Fruit fly (Drosophila melanogaster) Kc167 (cell line): ENCODE results near the gene clumsy.

Source experiments
- Myc ChIP-seq: fragments of >200 bp; optimal IDR thresholded peaks from 2 replicates; lab custom pipeline; 2017; ENCODE audit warnings: missing external identifiers
- Sin3A ChIP-seq: fragments of >200 bp; optimal IDR thresholded peaks from 2 replicates; lab custom pipeline; 2018; ENCODE audit warnings: missing external identifiers
- h ChIP-seq: fragments of >200 bp; optimal IDR thresholded peaks from 3 replicates; lab custom pipeline; 2018; ENCODE audit warnings: missing external identifiers
- insv ChIP-seq: fragments of >200 bp; optimal IDR thresholded peaks from 3 replicates; lab custom pipeline; 2018; ENCODE audit warnings: missing external identifiers
- psq ChIP-seq: fragments of >200 bp; optimal IDR thresholded peaks from 2 replicates; lab custom pipeline; 2017; ENCODE audit warnings: missing external identifiers
- ttk ChIP-seq: sonication (Bioruptor generic); optimal IDR thresholded peaks from 2 replicates; lab custom pipeline; 2017; ENCODE audit warnings: missing external identifiers

Gene clumsy

DNA sequence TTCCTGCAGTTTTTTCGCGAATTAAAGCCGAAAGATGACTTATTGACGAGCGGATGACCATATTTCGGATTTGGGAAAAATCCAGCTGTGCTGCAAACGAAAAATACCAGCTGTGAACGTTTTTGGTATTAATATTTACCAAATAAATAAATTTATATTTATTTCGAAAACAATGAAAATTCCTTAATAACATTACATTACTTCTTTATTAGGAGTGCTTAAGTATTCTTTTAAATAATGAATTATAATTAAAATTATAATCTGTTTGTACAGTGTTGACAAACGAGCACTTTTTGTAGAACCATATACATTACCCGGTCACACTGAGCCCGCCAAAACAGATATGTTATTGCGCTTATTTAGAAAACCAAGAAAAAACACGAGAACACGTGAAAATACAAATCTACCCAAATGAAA lies 26.7 kb upstream of the clumsy start, which contains the start of the genes bur and Mcm10:
bur (minus strand) TSS at position 69 of the 417 bp plus-strand sequence.
Mcm10 (plus strand) TSS at position 319 of the 417 bp plus-strand sequence.
- TF ChIP-seq ttk (lab: Kevin White, UChicago), result no peak
- TF ChIP-seq Sin3A (lab: Kevin White, UChicago), result no peak
- TF ChIP-seq h, result no peak
- no peak for TF ChIP-seq psq (lab: Kevin White, UChicago)
- TF ChIP-seq insv (lab: Kevin White, UChicago), result no peak
- no peak for TF ChIP-seq Myc (lab: Kevin White, UChicago)

DNA sequence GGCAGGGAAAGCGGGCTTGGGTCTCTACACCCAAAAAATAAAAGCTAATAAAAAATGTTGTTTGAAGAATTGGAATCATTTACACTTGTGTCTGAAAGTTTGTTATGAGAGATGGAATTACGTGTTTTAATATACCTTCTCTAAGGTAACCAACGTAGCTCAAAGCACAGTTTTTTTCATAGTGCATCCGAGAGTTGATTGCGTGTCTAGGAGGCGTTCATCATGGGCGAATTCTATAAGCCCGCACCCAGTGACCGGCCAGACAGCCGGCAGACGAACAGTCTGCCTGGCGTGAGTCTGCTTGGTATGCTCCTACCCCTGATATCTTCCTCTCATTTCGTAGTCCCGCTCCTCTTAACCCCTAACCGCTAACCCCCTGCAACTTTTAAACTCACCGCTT lies 18.5 kb upstream of the clumsy start:
- TF ChIP-seq Sin3A (lab: Kevin White, UChicago) (no peak), psq (lab: Kevin White, UChicago) (no peak), ttk (lab: Kevin White, UChicago) (no peak), insv (lab: Kevin White, UChicago) (no peak), h (no peak), Myc (lab: Kevin White, UChicago) (no peak)

DNA sequence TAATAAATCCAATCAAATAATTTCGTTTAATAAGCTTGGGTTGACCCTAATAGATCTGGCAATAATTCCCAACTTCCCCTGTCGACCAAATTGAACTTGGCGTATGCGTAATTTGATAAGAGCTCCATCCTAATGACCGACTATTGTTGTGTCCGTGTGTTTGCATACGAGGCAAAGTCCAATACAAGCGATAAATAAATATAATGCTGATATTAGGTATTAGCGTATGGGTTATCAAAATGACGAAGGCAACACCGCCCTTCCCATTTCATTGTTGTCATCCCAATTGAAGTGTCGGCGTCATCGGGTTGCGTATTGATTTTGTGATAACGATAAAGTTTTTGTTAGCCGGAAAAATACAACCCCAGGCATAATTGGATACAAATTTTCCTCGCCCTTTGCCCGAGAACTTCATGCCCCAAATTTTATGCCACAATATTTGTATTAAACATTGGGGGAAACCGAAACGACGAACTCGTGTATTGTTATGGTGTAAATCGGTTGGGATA lies 17.0 kb upstream of the clumsy start:
- TF ChIP-seq Myc (lab: Kevin White, UChicago) (no peak), h (no peak), psq (lab: Kevin White, UChicago) (no peak), ttk (lab: Kevin White, UChicago) (no peak), insv (lab: Kevin White, UChicago) (no peak), Sin3A (lab: Kevin White, UChicago) (no peak)

DNA sequence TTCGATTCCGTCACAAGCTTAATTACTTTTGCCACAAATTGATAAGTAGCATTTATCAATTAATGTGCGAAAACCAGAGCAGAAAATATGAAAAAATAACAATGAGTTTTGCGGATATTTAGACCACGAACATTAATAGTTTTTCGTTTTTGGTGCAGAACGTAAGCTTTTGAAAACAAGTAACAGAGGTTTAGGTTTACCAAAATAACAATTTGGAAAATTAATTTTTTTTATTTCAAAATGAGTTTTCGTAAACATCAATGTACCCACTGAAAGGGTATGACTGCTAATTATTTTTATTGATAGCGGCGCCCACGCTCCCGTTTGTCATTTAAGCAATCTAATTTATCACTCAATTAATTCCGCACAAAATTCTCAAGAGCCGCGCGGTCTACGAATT lies 11.0 kb upstream of the clumsy start:
- TF ChIP-seq h, result no peak
- TF ChIP-seq ttk (lab: Kevin White, UChicago), result no peak
- TF ChIP-seq insv (lab: Kevin White, UChicago), result no peak
- TF ChIP-seq Myc (lab: Kevin White, UChicago), result no peak
- no peak for TF ChIP-seq psq (lab: Kevin White, UChicago)
- no peak for TF ChIP-seq Sin3A (lab: Kevin White, UChicago)

DNA sequence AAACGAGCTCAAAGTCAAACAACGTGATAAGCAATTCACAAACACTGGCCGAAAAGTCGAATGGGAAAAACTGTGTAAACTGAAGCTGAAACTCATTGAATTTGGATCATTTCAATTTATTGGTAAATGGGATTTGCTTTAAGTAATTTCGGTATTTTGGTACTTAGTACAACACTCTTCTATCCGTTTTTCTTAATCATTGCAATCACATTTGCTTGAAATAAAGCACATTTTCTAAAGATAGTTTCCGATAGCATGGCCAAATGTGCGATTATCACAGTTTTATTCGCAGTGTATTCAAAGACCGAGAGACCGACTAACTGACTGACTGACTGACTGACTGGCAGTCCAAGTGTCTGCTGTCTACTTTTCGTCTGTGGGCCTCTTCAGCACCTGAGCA lies 9.8 kb upstream of the clumsy start:
- no peak for TF ChIP-seq Sin3A (lab: Kevin White, UChicago)
- TF ChIP-seq ttk (lab: Kevin White, UChicago), result no peak
- TF ChIP-seq h, result no peak
- no peak for TF ChIP-seq psq (lab: Kevin White, UChicago)
- TF ChIP-seq insv (lab: Kevin White, UChicago), result no peak
- TF ChIP-seq Myc (lab: Kevin White, UChicago), result no peak

DNA sequence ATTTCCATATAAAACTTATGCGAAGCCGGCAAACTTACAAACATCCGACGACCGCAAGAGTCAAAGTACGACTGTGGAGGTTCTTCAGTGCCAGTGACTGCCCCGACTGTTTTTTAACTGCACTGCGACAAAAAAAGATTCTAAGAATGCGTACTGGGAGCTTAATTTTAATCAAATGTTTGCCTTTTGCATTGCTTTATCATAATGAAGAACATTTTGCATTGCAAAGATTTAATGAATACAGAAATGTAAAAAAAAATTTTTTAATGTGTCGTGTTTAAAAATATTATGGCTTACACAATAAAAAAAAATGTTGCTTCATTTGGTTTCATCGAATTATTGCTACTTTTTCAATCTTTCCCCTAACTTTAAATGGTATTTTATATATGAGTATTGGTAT lies 9.1 kb upstream of the clumsy start:
- TF ChIP-seq insv (lab: Kevin White, UChicago), result no peak
- TF ChIP-seq Sin3A (lab: Kevin White, UChicago), result no peak
- no peak for TF ChIP-seq psq (lab: Kevin White, UChicago)
- no peak for TF ChIP-seq h
- no peak for TF ChIP-seq Myc (lab: Kevin White, UChicago)
- TF ChIP-seq ttk (lab: Kevin White, UChicago), result no peak

DNA sequence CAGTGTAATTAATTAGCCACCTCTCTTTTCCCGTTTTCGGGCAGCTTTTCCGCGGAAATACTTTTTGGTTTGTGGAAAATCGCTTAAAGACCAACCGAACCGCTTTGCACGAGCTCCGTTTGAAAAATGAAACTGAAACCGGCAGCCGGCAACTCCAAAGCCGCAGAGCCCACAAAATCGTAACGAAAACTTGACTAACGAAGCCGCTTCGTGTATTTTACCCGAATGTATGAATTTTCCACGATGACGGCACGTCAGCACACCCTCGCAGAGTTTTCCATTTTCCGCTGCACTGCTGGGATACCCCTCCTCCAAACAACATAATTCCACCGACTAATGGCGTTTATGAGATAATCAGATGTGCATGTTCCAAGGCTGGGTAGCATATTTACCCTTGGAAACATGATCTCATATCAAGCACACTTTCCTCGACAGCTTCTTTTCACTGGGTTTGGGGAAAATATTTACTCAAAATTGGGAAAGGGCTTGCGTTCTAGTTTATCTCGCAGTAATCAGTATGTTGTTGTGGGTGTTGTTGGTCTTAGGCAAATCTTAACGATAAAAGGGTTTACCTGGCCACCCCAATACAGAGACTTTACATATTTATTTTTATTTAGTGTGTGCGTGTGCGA lies 7.5 kb upstream of the clumsy start, which contains the start of gene Ret:
Ret (minus strand) TSS at position 130 of the 632 bp plus-strand sequence.
- TF ChIP-seq Myc (lab: Kevin White, UChicago) (no peak), Sin3A (lab: Kevin White, UChicago) (no peak), insv (lab: Kevin White, UChicago) (no peak), h (no peak), psq (lab: Kevin White, UChicago) (no peak)

DNA sequence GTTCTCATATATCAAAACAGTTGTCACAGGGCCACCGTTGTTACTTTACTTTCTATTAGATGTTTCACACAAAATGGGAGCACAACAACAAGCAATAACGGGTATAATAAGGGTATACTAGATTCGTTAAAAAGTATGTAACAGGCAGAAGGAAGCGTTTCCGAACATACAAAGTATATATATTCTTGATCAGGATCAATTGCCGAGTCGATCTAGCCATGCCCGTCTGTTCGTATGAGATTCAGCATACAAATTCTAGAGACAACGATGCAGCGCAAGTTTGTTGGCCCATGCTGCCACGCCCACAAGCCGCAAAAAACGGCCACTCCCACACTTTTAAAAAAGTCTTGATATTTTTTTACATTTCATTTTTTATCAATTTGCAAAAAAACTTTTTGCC lies 6.0 kb upstream of the clumsy start, which contains the start of gene CG31624:
CG31624 (minus strand) TSS at position 101 of the 400 bp plus-strand sequence.
- TF ChIP-seq insv (lab: Kevin White, UChicago) (no peak), h (no peak), Myc (lab: Kevin White, UChicago) (no peak), psq (lab: Kevin White, UChicago) (no peak), Sin3A (lab: Kevin White, UChicago) (no peak), ttk (lab: Kevin White, UChicago) (no peak)

DNA sequence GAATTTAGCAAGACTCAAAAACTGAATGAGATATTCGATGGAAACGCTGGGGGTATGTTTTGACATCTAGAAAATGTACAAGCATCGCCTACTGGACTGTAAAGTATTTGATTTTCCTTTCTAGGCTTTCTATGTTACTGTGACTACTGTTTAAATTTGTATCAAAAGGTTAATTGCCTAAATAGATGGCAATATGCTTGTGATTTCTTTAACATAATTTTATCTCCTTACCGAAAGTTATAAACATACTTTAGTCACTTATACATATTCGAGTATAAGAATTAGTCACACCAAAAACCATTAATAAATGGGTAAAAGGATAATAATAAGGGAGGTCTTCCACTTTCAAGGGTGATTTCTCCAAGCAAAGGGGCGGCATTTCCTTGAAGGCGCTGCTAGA lies 3.6 kb upstream of the clumsy start, which contains the start of gene CG31988:
CG31988 (minus strand) TSS at position 101 of the 400 bp plus-strand sequence.
- TF ChIP-seq Sin3A (lab: Kevin White, UChicago) (no peak), h (no peak), ttk (lab: Kevin White, UChicago) (no peak), insv (lab: Kevin White, UChicago) (no peak), Myc (lab: Kevin White, UChicago) (no peak), psq (lab: Kevin White, UChicago) (no peak)

DNA sequence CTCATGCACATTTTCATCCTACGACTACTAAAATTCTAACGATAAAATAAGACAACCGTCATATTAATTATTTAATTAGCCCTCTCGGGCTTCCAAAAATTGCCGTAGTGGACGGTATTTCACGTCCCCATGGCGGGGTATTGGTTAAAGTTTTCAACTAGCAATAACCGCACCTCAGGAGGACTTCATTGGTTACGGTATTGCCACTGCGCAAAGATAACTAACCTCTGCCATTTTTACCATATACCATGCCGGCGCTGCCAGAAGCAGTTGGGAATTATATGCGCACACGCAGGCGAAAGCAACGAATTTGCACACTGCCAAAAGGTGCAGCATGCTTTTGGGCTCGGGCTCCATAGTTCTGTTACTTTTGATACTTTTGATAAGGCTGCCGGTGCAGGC lies 8.7 kb downstream of the clumsy start:
- TF ChIP-seq h, result no peak
- no peak for TF ChIP-seq psq (lab: Kevin White, UChicago)
- TF ChIP-seq insv (lab: Kevin White, UChicago), result no peak
- no peak for TF ChIP-seq ttk (lab: Kevin White, UChicago)
- TF ChIP-seq Myc (lab: Kevin White, UChicago), result no peak
- no peak for TF ChIP-seq Sin3A (lab: Kevin White, UChicago)

DNA sequence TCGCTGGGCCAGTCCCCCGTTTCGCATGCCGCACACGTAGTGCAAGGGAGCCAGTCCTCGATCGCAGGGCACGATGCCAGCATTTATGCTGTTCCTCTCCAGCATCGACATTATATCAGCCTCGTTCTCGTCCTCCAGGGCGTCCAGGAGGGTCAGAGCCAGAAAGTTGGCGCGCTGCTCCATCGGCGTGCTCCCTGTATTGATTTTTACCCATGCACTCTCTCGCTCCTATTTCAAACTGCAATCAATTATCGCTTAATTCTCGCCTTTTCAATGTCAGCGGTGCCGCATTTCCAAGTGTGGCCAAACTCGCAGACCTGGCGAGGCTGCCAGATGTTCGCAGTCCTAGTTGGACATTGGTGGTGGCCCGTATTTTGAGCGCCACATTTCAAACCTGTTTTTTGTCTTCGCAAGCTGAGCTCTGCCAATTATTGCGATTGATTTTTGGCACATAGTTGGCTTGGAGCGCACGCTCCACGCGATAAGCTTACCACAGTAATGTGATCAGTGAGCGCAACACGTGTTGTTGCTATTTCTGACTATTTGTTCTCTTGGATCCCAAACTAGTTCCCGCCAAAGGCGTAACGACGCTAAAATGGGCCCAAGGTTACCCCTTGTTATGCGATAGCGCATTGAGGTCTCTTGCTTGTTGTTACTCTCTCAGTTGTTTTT lies 12.1 kb downstream of the clumsy start, which contains the start of gene CG8679:
CG8679 (minus strand) TSS at position 305 of the 672 bp plus-strand sequence.
- TF ChIP-seq Myc (lab: Kevin White, UChicago) (no peak), h (no peak), insv (lab: Kevin White, UChicago) (no peak), Sin3A (lab: Kevin White, UChicago) (no peak), ttk (lab: Kevin White, UChicago) (no peak), psq (lab: Kevin White, UChicago) (no peak)
